Fruit fly (Drosophila melanogaster) whole organism, wandering third instar larva: ENCODE data around the gene CG4660.

Source experiments
- CrebA ChIP-seq: fragments of 200-800 bp; sonication (Bioruptor generic); optimal IDR thresholded peaks from 2 replicates; lab custom pipeline; 2016; ENCODE audit warnings: missing biosample characterization, mild to moderate bottlenecking, missing genetic modification characterization, borderline replicate concordance
- Dfd ChIP-seq: fragments of >200 bp; optimal IDR thresholded peaks from 2 replicates; lab custom pipeline; 2017; ENCODE audit warnings: missing biosample characterization, missing genetic modification characterization
- Vsx2 ChIP-seq: fragments of 200-300, 225-300 bp; sonication (Bioruptor generic); optimal IDR thresholded peaks from 2 replicates; lab custom pipeline; 2018; ENCODE audit warnings: missing biosample characterization, missing genetic modification characterization; ENCODE audit not compliant: partially characterized antibody
- lola ChIP-seq: fragments of >200 bp; optimal IDR thresholded peaks from 2 replicates; lab custom pipeline; 2017; ENCODE audit warnings: missing biosample characterization, missing genetic modification characterization
- usp ChIP-seq: fragments of >200 bp; optimal IDR thresholded peaks from 2 replicates; lab custom pipeline; 2017; ENCODE audit warnings: missing biosample characterization, missing genetic modification characterization
- woc ChIP-seq: sonication (Bioruptor generic); optimal IDR thresholded peaks from 2 replicates; lab custom pipeline; 2016; ENCODE audit warnings: missing biosample characterization, mild to moderate bottlenecking, missing genetic modification characterization

dm6 chrX:6077686-6078085 lies 3.5 kb downstream of the CG4660 start, which contains the start of gene CG4666:
- no peak for TF ChIP-seq CrebA
- TF ChIP-seq usp (GFP tag; lab: Kevin White, UChicago) = no peak
- TF ChIP-seq Vsx2 = no peak
- no peak for TF ChIP-seq Dfd (GFP tag; lab: Kevin White, UChicago)
- no peak for TF ChIP-seq lola (GFP tag; lab: Kevin White, UChicago)
- no peak for TF ChIP-seq woc (GFP tag; lab: Kevin White, UChicago)
